Worm (Caenorhabditis elegans): Measurements from ENCODE around the gene nhr-106.

The nhr-106 gene

DNA sequence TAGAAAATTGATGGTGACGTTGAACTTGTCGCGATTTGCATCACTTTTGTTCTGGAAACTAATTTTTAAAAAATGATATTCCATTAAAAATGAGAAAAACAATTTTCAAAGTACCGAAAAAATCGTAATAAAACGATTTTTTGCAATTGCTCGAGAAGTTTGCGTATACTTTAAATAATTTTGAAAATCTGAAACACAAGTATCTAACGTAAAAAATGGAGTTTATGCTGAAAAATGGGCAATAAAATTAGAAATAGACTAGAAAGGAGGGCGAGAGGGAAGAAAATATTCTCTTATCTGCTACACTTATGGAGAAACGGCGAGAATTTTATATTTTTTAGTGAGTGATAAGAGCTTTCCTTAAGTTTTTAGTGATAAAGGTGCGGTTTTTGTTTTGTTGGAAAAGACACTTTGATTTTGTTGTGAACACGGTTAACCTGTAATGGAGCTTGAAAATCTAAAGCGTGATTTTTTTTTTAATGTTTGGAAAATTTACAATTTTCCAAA, 6.1 kb upstream of the nhr-106 start, which contains the start of gene nhr-130:
Gene nhr-130, minus strand, starts transcription at position 51 of the 507 bp plus-strand sequence.
- TF ChIP-seq elt-2 (tag; optimal IDR thresholded peaks at IDR 0.05) (peak; percentile 59), pha-2 (tag; optimal IDR thresholded peaks at IDR 0.05) (no peak)

DNA sequence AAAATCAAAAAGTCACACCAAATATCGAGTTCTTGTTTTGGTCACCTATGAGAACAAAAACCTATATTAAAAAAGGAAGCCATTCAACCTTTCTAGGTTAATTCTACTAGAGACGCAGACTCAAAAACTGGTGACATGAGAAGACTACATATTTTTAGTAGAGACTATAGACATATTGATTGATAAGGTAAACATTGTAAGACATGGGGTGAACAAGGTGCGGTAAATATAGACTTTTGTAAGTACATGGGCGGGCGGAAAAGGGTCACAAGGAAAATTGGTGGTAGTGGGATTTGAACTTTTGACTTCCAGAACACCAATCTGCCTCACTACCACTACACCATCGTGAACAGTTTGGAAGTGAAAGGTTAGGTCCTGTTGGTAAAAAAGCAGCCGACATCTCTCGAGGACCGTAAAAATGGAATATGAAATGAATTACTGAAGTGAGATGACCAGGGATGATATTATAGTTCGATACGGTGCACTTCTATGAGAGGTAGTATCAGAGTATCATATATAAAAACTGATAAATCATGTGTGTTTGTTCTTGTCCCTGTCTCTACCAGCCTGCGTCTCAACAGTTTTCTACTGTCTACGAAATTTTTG, 5.0 kb upstream of the nhr-106 start, which contains the start of gene nhr-212:
Gene nhr-212, plus strand, starts transcription at position 573 of the 606 bp plus-strand sequence.
- TF ChIP-seq C08G9.2 (tag; optimal IDR thresholded peaks at IDR 0.05): no peak
- no peak for TF ChIP-seq ceh-48 (tag; optimal IDR thresholded peaks at IDR 0.05)
- TF ChIP-seq F13H6.1 (tag; optimal IDR thresholded peaks at IDR 0.05): no peak
- no peak for TF ChIP-seq C38D4.7 (GFP tag; optimal IDR thresholded peaks at IDR 0.05)
- TF ChIP-seq odd-2 (tag; optimal IDR thresholded peaks at IDR 0.05): no peak
- TF ChIP-seq ets-4 (tag; optimal IDR thresholded peaks at IDR 0.05): no peak
- TF ChIP-seq elt-2 (tag; optimal IDR thresholded peaks at IDR 0.05): no peak
- no peak for TF ChIP-seq pat-9 (tag; optimal IDR thresholded peaks at IDR 0.05)

DNA sequence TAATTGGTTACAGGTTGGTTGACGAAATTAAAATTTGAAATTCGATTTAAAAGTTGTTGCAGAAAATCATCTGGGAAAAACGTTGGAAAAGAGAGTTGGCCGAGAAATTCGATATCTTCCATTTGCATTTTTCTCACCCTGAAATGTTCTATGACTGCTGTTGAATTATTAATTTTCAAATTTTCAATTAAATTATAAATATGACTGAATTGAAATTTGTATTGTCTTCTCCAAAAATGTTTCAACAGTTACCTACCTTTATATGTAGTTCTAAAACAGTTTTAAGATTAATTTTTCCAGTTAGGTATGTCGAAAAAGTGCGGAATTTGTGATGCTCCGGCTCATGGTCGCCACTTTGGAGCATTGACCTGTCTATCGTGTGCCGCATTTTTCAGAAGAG, 2.7 kb upstream of the nhr-106 start, which contains the start of gene nhr-211:
Gene nhr-211, plus strand, starts transcription at position 301 of the 400 bp plus-strand sequence.
- TF ChIP-seq odd-2 (tag; optimal IDR thresholded peaks at IDR 0.05) (no peak), sox-2 (GFP tag; IDR thresholded peaks at IDR 0.05) (no peak), npax-4 (tag; optimal IDR thresholded peaks at IDR 0.05) (no peak), unc-55 (GFP tag; optimal IDR thresholded peaks at IDR 0.05) (no peak), ceh-9 (tag; optimal IDR thresholded peaks at IDR 0.05) (no peak), ref-2 (tag; optimal IDR thresholded peaks at IDR 0.05) (no peak), unc-3 (GFP tag; conservative IDR thresholded peaks at IDR 0.05) (no peak), unc-3 (tag; optimal IDR thresholded peaks at IDR 0.05) (no peak), nfya-1 (tag; optimal IDR thresholded peaks at IDR 0.05) (no peak), lim-6 (tag; optimal IDR thresholded peaks at IDR 0.05) (no peak), gmeb-2 (tag; optimal IDR thresholded peaks at IDR 0.05) (no peak), hlh-13 (GFP tag; optimal IDR thresholded peaks at IDR 0.05) (no peak), pat-9 (tag; optimal IDR thresholded peaks at IDR 0.05) (no peak), eyg-1 (tag; optimal IDR thresholded peaks at IDR 0.05) (no peak), ceh-18 (tag; optimal IDR thresholded peaks at IDR 0.05) (no peak), unc-42 (tag; optimal IDR thresholded peaks at IDR 0.05) (no peak), tbx-2 (tag; optimal IDR thresholded peaks at IDR 0.05) (no peak), hlh-30 (tag; optimal IDR thresholded peaks at IDR 0.05; ENCODE audit: insufficient read depth) (no peak), hlh-15 (tag; optimal IDR thresholded peaks at IDR 0.05) (no peak), hlh-6 (tag; optimal IDR thresholded peaks at IDR 0.05) (no peak)

DNA sequence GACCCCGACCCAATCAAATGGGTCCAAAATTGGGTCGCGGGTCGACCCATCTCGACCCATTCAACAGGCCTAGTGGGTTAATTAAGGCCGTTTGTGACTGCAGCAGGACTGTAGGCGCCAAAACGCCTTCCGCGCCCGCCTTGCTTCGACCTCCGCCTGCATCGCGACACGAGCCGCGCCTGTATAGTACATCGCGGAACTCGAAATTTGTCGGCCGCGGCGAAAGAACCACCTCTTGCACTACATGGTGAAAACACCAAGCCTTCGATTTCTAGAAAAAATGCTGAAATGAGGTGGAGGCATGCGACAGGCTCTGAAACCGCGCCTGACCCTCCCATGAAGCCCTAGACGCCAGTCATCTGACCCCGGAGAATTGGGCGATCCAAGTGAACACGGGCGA, 1.4 kb upstream of the nhr-106 start:
- no peak for TF ChIP-seq pat-9 (tag; optimal IDR thresholded peaks at IDR 0.05)
- TF ChIP-seq ceh-45 (GFP tag; IDR thresholded peaks at IDR 0.05): no peak
- no peak for TF ChIP-seq hlh-6 (tag; optimal IDR thresholded peaks at IDR 0.05)
- TF ChIP-seq fax-1 (tag; optimal IDR thresholded peaks at IDR 0.05): no peak
- no peak for TF ChIP-seq unc-86 (tag; optimal IDR thresholded peaks at IDR 0.05)
- TF ChIP-seq hlh-15 (tag; optimal IDR thresholded peaks at IDR 0.05): no peak
- no peak for TF ChIP-seq pha-2 (tag; optimal IDR thresholded peaks at IDR 0.05)
- no peak for TF ChIP-seq mec-3 (tag; optimal IDR thresholded peaks at IDR 0.05; ENCODE audit: borderline replicate concordance)
- TF ChIP-seq K02D7.2 (tag; optimal IDR thresholded peaks at IDR 0.05): no peak
- no peak for TF ChIP-seq F13H6.1 (tag; optimal IDR thresholded peaks at IDR 0.05)
- TF ChIP-seq ceh-22 (tag; optimal IDR thresholded peaks at IDR 0.05): no peak

DNA sequence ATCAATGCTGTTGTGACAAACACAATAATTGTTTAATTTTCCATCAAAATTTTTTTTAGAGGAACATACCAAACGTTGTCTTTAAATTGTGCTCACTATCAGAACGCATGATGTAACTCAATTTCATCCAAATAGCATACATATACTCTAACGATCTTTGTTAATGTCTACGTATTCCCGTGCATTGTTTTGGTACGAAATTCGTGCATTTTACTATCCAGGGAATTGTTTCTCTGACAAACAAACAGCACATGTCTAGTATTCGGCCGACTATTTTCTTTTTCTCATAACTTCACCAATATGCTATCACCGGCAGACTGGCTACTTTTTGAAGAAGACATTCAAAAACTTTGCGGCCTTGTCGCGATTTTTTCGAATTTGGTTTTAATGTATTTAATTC, 2.0 kb downstream of the nhr-106 start, which contains the start of gene str-196:
Gene str-196, plus strand, starts transcription at position 301 of the 400 bp plus-strand sequence.
- no peak for TF ChIP-seq pqm-1 (tag; optimal IDR thresholded peaks at IDR 0.05)
- no peak for TF ChIP-seq pag-3 (tag; optimal IDR thresholded peaks at IDR 0.05; ENCODE audit: borderline replicate concordance)
- no peak for TF ChIP-seq hlh-13 (GFP tag; optimal IDR thresholded peaks at IDR 0.05)
- no peak for TF ChIP-seq ceh-18 (tag; optimal IDR thresholded peaks at IDR 0.05)
- no peak for TF ChIP-seq ceh-45 (GFP tag; IDR thresholded peaks at IDR 0.05)
- TF ChIP-seq elt-2 (tag; optimal IDR thresholded peaks at IDR 0.05): no peak
- TF ChIP-seq nfya-1 (tag; optimal IDR thresholded peaks at IDR 0.05): no peak
- TF ChIP-seq dmd-4 (tag; optimal IDR thresholded peaks at IDR 0.05; ENCODE audit: borderline replicate concordance): no peak
- no peak for TF ChIP-seq nhr-232 (tag; optimal IDR thresholded peaks at IDR 0.05)
- no peak for TF ChIP-seq pat-9 (tag; optimal IDR thresholded peaks at IDR 0.05)
- no peak for TF ChIP-seq ceh-48 (tag; optimal IDR thresholded peaks at IDR 0.05)
- TF ChIP-seq gmeb-2 (tag; optimal IDR thresholded peaks at IDR 0.05): no peak
- TF ChIP-seq rnt-1 (tag; optimal IDR thresholded peaks at IDR 0.05): no peak
- no peak for TF ChIP-seq pros-1 (tag; optimal IDR thresholded peaks at IDR 0.05)
